Fruit fly (Drosophila melanogaster): ENCODE data around the gene CG42486.

DNA sequence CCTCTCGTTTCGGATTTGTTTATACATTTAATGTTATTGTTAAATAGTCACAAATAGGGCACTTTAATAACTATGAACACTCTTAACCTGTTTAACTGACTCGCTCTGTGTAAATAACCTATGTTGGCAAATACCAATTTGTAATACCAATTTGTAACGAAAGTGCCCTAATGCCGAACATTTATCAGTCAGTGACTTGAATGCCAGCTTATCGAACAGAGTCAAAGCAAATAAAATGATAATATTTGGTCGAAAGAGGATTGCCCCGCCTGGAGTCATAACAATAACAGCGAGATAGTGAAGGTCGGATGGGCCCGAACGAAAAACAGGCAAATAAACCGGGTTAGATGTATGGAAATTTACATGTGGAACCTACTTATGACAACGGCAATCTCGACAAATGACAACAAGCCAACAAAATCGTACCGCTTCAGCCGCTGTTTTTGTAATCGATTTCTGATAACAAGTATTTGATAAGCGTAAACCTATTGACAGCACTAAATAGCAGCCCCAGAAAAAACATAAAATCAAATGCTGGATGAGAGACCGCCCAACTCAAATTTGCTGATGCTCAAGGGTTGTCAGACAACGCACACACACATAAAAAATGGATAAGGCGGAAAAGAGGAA, 2.3 kb downstream of the CG42486 start:
- TF ChIP-seq CG4496 (GFP tag; IDR thresholded peaks at IDR 0.05) (no peak), CG17806 (tag; optimal IDR thresholded peaks at IDR 0.05) (no peak), Pif1A (GFP tag; optimal IDR thresholded peaks at IDR 0.05) (no peak)

All from whole organism, pupa.